Fruit fly (Drosophila melanogaster): ENCODE data around the gene Tsp.
A peak's percentile ranks its signal among the peaks of the same experiment; 100 is the strongest.

The Tsp gene

DNA sequence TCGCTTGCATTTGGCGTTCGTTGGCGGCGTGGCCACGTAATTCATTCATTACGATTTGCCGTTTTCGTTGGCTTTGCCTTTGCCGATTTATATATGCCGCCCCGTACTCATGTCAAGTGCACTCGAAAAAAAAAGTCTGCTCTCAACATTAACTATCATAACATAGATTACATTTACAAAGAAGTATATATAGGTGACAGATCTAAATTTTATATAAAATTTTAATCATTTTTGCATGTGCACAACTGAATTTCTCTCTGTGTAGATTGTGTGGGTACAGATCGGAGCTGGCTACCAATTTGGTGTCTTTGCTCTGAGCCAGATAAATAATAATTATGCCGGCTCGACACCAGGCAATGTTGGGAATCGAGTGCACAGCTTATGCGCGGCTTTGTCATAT lies 10.5 kb downstream of the Tsp start (continued):
- TF ChIP-seq az2 (GFP tag; optimal IDR thresholded peaks at IDR 0.05) (peak; percentile 38), CG15011 (GFP tag; optimal IDR thresholded peaks at IDR 0.05) (no peak), dan (GFP tag; IDR thresholded peaks at IDR 0.05) (0 out of 2 replicates have a peak, but pooled peaks have one; percentile 23), Elba2 (GFP tag; optimal IDR thresholded peaks at IDR 0.05) (no peak), CG10147 (GFP tag; optimal IDR thresholded peaks at IDR 0.05) (no peak), CG7372 (GFP tag; IDR thresholded peaks at IDR 0.05) (0 out of 2 replicates have a peak, but pooled peaks have one; percentile 43), tna (GFP tag; IDR thresholded peaks at IDR 0.05; ENCODE audit: partially characterized antibody) (no peak), jigr1 (GFP tag; IDR thresholded peaks at IDR 0.05) (peak; percentile 32; the same call in 1 of the 3 replicates), tgo (GFP tag; IDR thresholded peaks at IDR 0.05) (peak; percentile 58), slbo (GFP tag; IDR thresholded peaks at IDR 0.05) (peak; percentile 71), bbx (GFP tag; IDR thresholded peaks at IDR 0.05; ENCODE audit: partially characterized antibody) (no peak), D19A (tag; optimal IDR thresholded peaks at IDR 0.05) (peak; percentile 11), CG1602 (GFP tag; optimal IDR thresholded peaks at IDR 0.05) (peak; percentile 35), sim (GFP tag; IDR thresholded peaks at IDR 0.05) (no peak), E2f1 (GFP tag; IDR thresholded peaks at IDR 0.05) (peak; percentile 63), Ets65A (GFP tag) (peak; percentile 90), Awh (GFP tag; IDR thresholded peaks at IDR 0.05) (no peak), Adf1 (GFP tag; IDR thresholded peaks at IDR 0.05) (no peak), Neu2 (GFP tag; optimal IDR thresholded peaks at IDR 0.05; ENCODE audit: borderline replicate concordance) (no peak), CG14050 (GFP tag; IDR thresholded peaks at IDR 0.05) (peak; percentile 40; the same call in 1 of the 3 replicates), Dad (GFP tag; optimal IDR thresholded peaks at IDR 0.05) (no peak), sug (tag; optimal IDR thresholded peaks at IDR 0.05) (no peak), HLH4C (GFP tag; IDR thresholded peaks at IDR 0.05; ENCODE audit: partially characterized antibody) (no peak), schlank (tag; optimal IDR thresholded peaks at IDR 0.05) (no peak), Nf-YB (GFP tag; optimal IDR thresholded peaks at IDR 0.05) (no peak), jumu (GFP tag; optimal IDR thresholded peaks at IDR 0.05) (no peak), ems (GFP tag; optimal IDR thresholded peaks at IDR 0.05) (no peak), sqz (GFP tag; optimal IDR thresholded peaks at IDR 0.05) (no peak), GATAe (GFP tag; conservative IDR thresholded peaks at IDR 0.05) (no peak), Ada2b (GFP tag; IDR thresholded peaks at IDR 0.05) (peak; percentile 43; the same call in 1 of the 2 replicates), sna (GFP tag; IDR thresholded peaks at IDR 0.05; ENCODE audit: partially characterized antibody) (no peak), CG8478 (optimal IDR thresholded peaks at IDR 0.05) (no peak), wor (GFP tag; IDR thresholded peaks at IDR 0.05) (no peak), CG7928 (GFP tag; optimal IDR thresholded peaks at IDR 0.05) (no peak), da (GFP tag; optimal IDR thresholded peaks at IDR 0.05) (no peak), CG33213 (GFP tag; optimal IDR thresholded peaks at IDR 0.05) (peak; percentile 12), fd102C (GFP tag; optimal IDR thresholded peaks at IDR 0.05) (no peak), caup (GFP tag; optimal IDR thresholded peaks at IDR 0.05; ENCODE audit: severe bottlenecking) (peak; percentile 1), exex (tag; optimal IDR thresholded peaks at IDR 0.05) (no peak), Chrac-16 (GFP tag; optimal IDR thresholded peaks at IDR 0.05) (peak; percentile 17), twi (tag; optimal IDR thresholded peaks at IDR 0.05) (no peak), CG9609 (GFP tag; optimal IDR thresholded peaks at IDR 0.05) (no peak), Usf (GFP tag; optimal IDR thresholded peaks at IDR 0.05) (no peak), CG3726 (GFP tag; IDR thresholded peaks at IDR 0.05) (no peak), CG10321 (GFP tag; IDR thresholded peaks at IDR 0.05) (no peak), eyg (GFP tag; optimal IDR thresholded peaks at IDR 0.05) (no peak), peb (GFP tag; IDR thresholded peaks at IDR 0.05) (no peak), grau (tag; optimal IDR thresholded peaks at IDR 0.05) (peak; percentile 50), scrt (GFP tag; optimal IDR thresholded peaks at IDR 0.05) (no peak), CG18764 (GFP tag; optimal IDR thresholded peaks at IDR 0.05) (peak; percentile 7), salm (tag; optimal IDR thresholded peaks at IDR 0.05) (no peak), CG10959 (GFP tag; IDR thresholded peaks at IDR 0.05) (no peak), CG12299 (tag; optimal IDR thresholded peaks at IDR 0.05) (no peak)
